Worm (Caenorhabditis elegans): ENCODE results near the gene K08E3.2.

ce11 chrIII:13768074-13768662 is 19.7 kb upstream of the K08E3.2 start, which contains the start of gene rml-1:
- TF ChIP-seq nhr-76 (tag; optimal IDR thresholded peaks at IDR 0.05) = no peak
- TF ChIP-seq unc-86 (tag; optimal IDR thresholded peaks at IDR 0.05) = no peak
- TF ChIP-seq elt-3 (tag; optimal IDR thresholded peaks at IDR 0.05) = no peak
- TF ChIP-seq mdl-1 (tag; optimal IDR thresholded peaks at IDR 0.05) = no peak
- TF ChIP-seq efl-1 (optimal IDR thresholded peaks at IDR 0.05) = peak; percentile 18 to 45
- TF ChIP-seq efl-1 (GFP tag; optimal IDR thresholded peaks at IDR 0.05 in 1 of 2) = peak in 1 of 2 experiments; percentile 54
- TF ChIP-seq egl-27 (tag; optimal IDR thresholded peaks at IDR 0.05) = no peak
- TF ChIP-seq unc-130 (tag; optimal IDR thresholded peaks at IDR 0.05) = no peak
- no peak for TF ChIP-seq unc-98 (GFP tag; IDR thresholded peaks at IDR 0.05)
- no peak for TF ChIP-seq lin-39 (tag; optimal IDR thresholded peaks at IDR 0.05)
- no peak for TF ChIP-seq ets-5 (GFP tag; IDR thresholded peaks at IDR 0.05)
- no peak for TF ChIP-seq rnt-1 (tag; optimal IDR thresholded peaks at IDR 0.05)
- no peak for TF ChIP-seq nhr-237 (tag; optimal IDR thresholded peaks at IDR 0.05)
- TF ChIP-seq elt-2 (tag; optimal IDR thresholded peaks at IDR 0.05) = no peak
- no peak for TF ChIP-seq lin-15B (tag; optimal IDR thresholded peaks at IDR 0.05)
